Fruit fly (Drosophila melanogaster): Measurements from ENCODE around the gene CG2003.
A peak's percentile ranks its signal among the peaks of the same experiment; 100 is the strongest.

CG2003 gene

dm6 chr3R:31961306-31961705 lies 16.6 kb upstream of the CG2003 start:
- TF ChIP-seq OdsH (GFP tag; optimal IDR thresholded peaks at IDR 0.05), result no peak
- TF ChIP-seq tai (GFP tag; optimal IDR thresholded peaks at IDR 0.05), result peak; percentile 7
- TF ChIP-seq Jra (GFP tag; optimal IDR thresholded peaks at IDR 0.05), result no peak
- TF ChIP-seq fru (GFP tag; optimal IDR thresholded peaks at IDR 0.05), result peak; percentile 7

dm6 chr3R:31963108-31963507 lies 14.8 kb upstream of the CG2003 start:
- TF ChIP-seq CrebA (GFP tag; optimal IDR thresholded peaks at IDR 0.05; ENCODE audit: borderline replicate concordance), result no peak
- TF ChIP-seq dsf (GFP tag; optimal IDR thresholded peaks at IDR 0.05; ENCODE audit: borderline replicate concordance), result no peak
- no peak for TF ChIP-seq jim (GFP tag; optimal IDR thresholded peaks at IDR 0.05)
- no peak for TF ChIP-seq OdsH (GFP tag; optimal IDR thresholded peaks at IDR 0.05)
- TF ChIP-seq dmrt93B (GFP tag; optimal IDR thresholded peaks at IDR 0.05), result no peak

dm6 chr3R:31964701-31965323 lies 13.1 kb upstream of the CG2003 start:
- TF ChIP-seq Jra (GFP tag; optimal IDR thresholded peaks at IDR 0.05), result no peak
- TF ChIP-seq foxo (GFP tag; optimal IDR thresholded peaks at IDR 0.05), result no peak
- no peak for TF ChIP-seq psq (GFP tag; optimal IDR thresholded peaks at IDR 0.05)
- no peak for TF ChIP-seq lola (GFP tag; optimal IDR thresholded peaks at IDR 0.05)

dm6 chr3R:31969440-31969839 lies 8.5 kb upstream of the CG2003 start:
- no peak for TF ChIP-seq Dif (GFP tag; optimal IDR thresholded peaks at IDR 0.05; ENCODE audit: partially characterized antibody)
- TF ChIP-seq rgr (GFP tag; optimal IDR thresholded peaks at IDR 0.05), result no peak
- no peak for TF ChIP-seq CrebA (GFP tag; optimal IDR thresholded peaks at IDR 0.05; ENCODE audit: borderline replicate concordance)
- no peak for TF ChIP-seq Jra (GFP tag; optimal IDR thresholded peaks at IDR 0.05)
- no peak for TF ChIP-seq foxo (GFP tag; optimal IDR thresholded peaks at IDR 0.05)
- no peak for TF ChIP-seq fru (GFP tag; optimal IDR thresholded peaks at IDR 0.05)
- no peak for TF ChIP-seq usp (GFP tag; optimal IDR thresholded peaks at IDR 0.05)
- TF ChIP-seq Hr78 (GFP tag; optimal IDR thresholded peaks at IDR 0.05), result no peak
- no peak for TF ChIP-seq jim (GFP tag; optimal IDR thresholded peaks at IDR 0.05)
- no peak for TF ChIP-seq Myc (optimal IDR thresholded peaks at IDR 0.05)
- TF ChIP-seq CG32264 (GFP tag; optimal IDR thresholded peaks at IDR 0.05), result no peak
- TF ChIP-seq dmrt93B (GFP tag; optimal IDR thresholded peaks at IDR 0.05), result no peak
- no peak for TF ChIP-seq N (GFP tag; optimal IDR thresholded peaks at IDR 0.05)

dm6 chr3R:31973155-31973554 lies 4.8 kb upstream of the CG2003 start:
- no peak for TF ChIP-seq lola (GFP tag; optimal IDR thresholded peaks at IDR 0.05)
- TF ChIP-seq fru (GFP tag; optimal IDR thresholded peaks at IDR 0.05), result no peak
- TF ChIP-seq ey (GFP tag; optimal IDR thresholded peaks at IDR 0.05), result no peak
- TF ChIP-seq Dif (GFP tag; optimal IDR thresholded peaks at IDR 0.05; ENCODE audit: partially characterized antibody), result no peak
- no peak for TF ChIP-seq CG9705 (GFP tag; optimal IDR thresholded peaks at IDR 0.05)
- no peak for TF ChIP-seq tai (GFP tag; optimal IDR thresholded peaks at IDR 0.05)

DNA sequence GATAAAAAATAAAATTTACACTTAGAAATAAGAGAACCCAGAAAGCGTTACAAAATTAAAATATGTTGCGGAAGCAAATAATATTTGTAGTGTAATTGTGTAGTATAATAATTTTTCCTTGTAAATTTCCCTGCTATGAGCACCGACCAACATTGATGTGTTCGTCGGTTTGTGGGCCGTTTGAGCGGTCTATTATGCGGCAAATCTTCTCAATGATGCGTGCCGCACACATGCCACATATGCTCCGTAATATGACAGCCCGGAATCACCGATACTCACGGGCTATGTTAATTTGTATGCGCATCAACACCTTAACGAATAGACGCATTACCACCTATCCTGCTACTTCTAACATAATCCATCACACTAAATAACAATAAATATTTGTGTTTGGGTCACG lies 1.1 kb upstream of the CG2003 start:
- TF ChIP-seq h (GFP tag; optimal IDR thresholded peaks at IDR 0.05) (no peak), Rel (GFP tag; optimal IDR thresholded peaks at IDR 0.05) (no peak), Rel (tag; optimal IDR thresholded peaks at IDR 0.05) (no peak), brk (GFP tag; optimal IDR thresholded peaks at IDR 0.05) (no peak), CG9705 (GFP tag; optimal IDR thresholded peaks at IDR 0.05) (no peak), psq (GFP tag; optimal IDR thresholded peaks at IDR 0.05) (no peak), dl (GFP tag; optimal IDR thresholded peaks at IDR 0.05; ENCODE audit: insufficient read depth in 1 of 2, partially characterized antibody in 2 of 2) (no peak), Jra (GFP tag; optimal IDR thresholded peaks at IDR 0.05) (no peak), dsf (GFP tag; optimal IDR thresholded peaks at IDR 0.05; ENCODE audit: borderline replicate concordance) (no peak)

DNA sequence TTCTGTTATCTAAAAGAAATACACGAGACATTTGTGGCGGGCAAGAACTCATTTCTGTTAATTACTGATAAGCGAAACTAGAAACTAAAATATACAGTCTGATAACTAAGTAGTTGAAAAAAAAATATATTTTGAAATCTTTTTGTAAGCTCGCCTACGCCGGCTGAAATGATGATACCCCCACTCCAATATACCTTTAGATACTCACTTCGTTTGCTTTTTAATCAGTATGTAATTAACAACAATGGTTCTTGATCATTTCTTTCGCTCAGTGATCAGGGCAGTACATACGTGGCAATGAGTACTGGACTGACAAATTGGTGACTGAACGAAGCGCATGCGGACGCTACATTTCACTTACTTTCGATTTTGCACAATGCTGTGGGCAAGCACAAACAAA lies 497 bp downstream of the CG2003 start:
- TF ChIP-seq br (GFP tag; optimal IDR thresholded peaks at IDR 0.05) (peak; percentile 53), HLH106 (tag; optimal IDR thresholded peaks at IDR 0.05) (peak; percentile 50), h (GFP tag; optimal IDR thresholded peaks at IDR 0.05) (peak; percentile 51), Hnf4 (GFP tag; optimal IDR thresholded peaks at IDR 0.05) (no peak), OdsH (GFP tag; optimal IDR thresholded peaks at IDR 0.05) (peak; percentile 55), tai (GFP tag; optimal IDR thresholded peaks at IDR 0.05) (peak; percentile 49), Rel (GFP tag; optimal IDR thresholded peaks at IDR 0.05) (no peak), Rel (tag; optimal IDR thresholded peaks at IDR 0.05) (no peak), Sp1 (GFP tag; optimal IDR thresholded peaks at IDR 0.05) (peak; percentile 14), Mio (GFP tag; optimal IDR thresholded peaks at IDR 0.05) (no peak), Vsx2 (GFP tag; optimal IDR thresholded peaks at IDR 0.05; ENCODE audit: partially characterized antibody) (no peak), foxo (GFP tag; optimal IDR thresholded peaks at IDR 0.05) (peak in 1 of 2 experiments; percentile 59), jim (GFP tag; optimal IDR thresholded peaks at IDR 0.05) (no peak), rgr (GFP tag; optimal IDR thresholded peaks at IDR 0.05) (peak; percentile 57), dsf (GFP tag; optimal IDR thresholded peaks at IDR 0.05; ENCODE audit: borderline replicate concordance) (no peak), brk (GFP tag; optimal IDR thresholded peaks at IDR 0.05) (no peak), Hr83 (GFP tag; optimal IDR thresholded peaks at IDR 0.05; ENCODE audit: poor library complexity, severe bottlenecking) (no peak), Hr78 (GFP tag; optimal IDR thresholded peaks at IDR 0.05) (no peak), dl (GFP tag; optimal IDR thresholded peaks at IDR 0.05; ENCODE audit: insufficient read depth in 1 of 2, partially characterized antibody in 2 of 2) (no peak), woc (GFP tag; optimal IDR thresholded peaks at IDR 0.05) (no peak), dmrt93B (GFP tag; optimal IDR thresholded peaks at IDR 0.05) (no peak), CrebA (GFP tag; optimal IDR thresholded peaks at IDR 0.05; ENCODE audit: borderline replicate concordance) (no peak), Dif (GFP tag; optimal IDR thresholded peaks at IDR 0.05; ENCODE audit: partially characterized antibody) (no peak), fru (GFP tag; optimal IDR thresholded peaks at IDR 0.05) (peak; percentile 58), psq (GFP tag; optimal IDR thresholded peaks at IDR 0.05) (peak; percentile 45)

All from whole organism, wandering third instar larva.